Fruit fly (Drosophila melanogaster) Kc167 (cell line): Measurements from ENCODE around the gene CG43448.

Experiments
- h ChIP-seq: fragments of >200 bp; optimal IDR thresholded peaks from 3 replicates; lab custom pipeline; 2018; ENCODE audit warnings: missing external identifiers
- insv ChIP-seq: fragments of >200 bp; optimal IDR thresholded peaks from 3 replicates; lab custom pipeline; 2018; ENCODE audit warnings: missing external identifiers
- psq ChIP-seq: fragments of >200 bp; optimal IDR thresholded peaks from 2 replicates; lab custom pipeline; 2017; ENCODE audit warnings: missing external identifiers
- ttk ChIP-seq: sonication (Bioruptor generic); optimal IDR thresholded peaks from 2 replicates; lab custom pipeline; 2017; ENCODE audit warnings: missing external identifiers

- TF ChIP-seq insv (lab: Kevin White, UChicago) (no peak), psq (lab: Kevin White, UChicago) (no peak), ttk (lab: Kevin White, UChicago) (no peak), h (lab: Kevin White, UChicago) (no peak)
Observed at dm6 chr3R:30203104-30203986, 34.2 kb downstream of the CG43448 start.
